Worm (Caenorhabditis elegans): Measurements from ENCODE around the gene acl-14.

Gene acl-14

ce11 chrV:9318046-9318445, 15.4 kb downstream of the acl-14 start, which contains the start of gene kvs-3 (continued):
- TF ChIP-seq ztf-6 (GFP tag; IDR thresholded peaks at IDR 0.05), result peak; percentile 51; the same call in 1 of the 2 replicates
- TF ChIP-seq ekl-4 (GFP tag; IDR thresholded peaks at IDR 0.05), result peak; percentile 67; the same call in 1 of the 2 replicates
- no peak; the same call in 1 of the 2 replicates for TF ChIP-seq lin-26 (GFP tag; IDR thresholded peaks at IDR 0.05)
- peak; percentile 83 for TF ChIP-seq Y53G8AR.9 (GFP tag; conservative IDR thresholded peaks at IDR 0.05)
- peak; percentile 6 to 43 for TF ChIP-seq let-607 (tag; optimal IDR thresholded peaks at IDR 0.05)
- TF ChIP-seq T26A5.8 (tag; optimal IDR thresholded peaks at IDR 0.05), result peak; percentile 82
- peak; percentile 73 to 77 for TF ChIP-seq rec-8 (tag; optimal IDR thresholded peaks at IDR 0.05)
- TF ChIP-seq hlh-26 (GFP tag; conservative IDR thresholded peaks at IDR 0.05), result no peak
- TF ChIP-seq lir-1 (GFP tag; conservative IDR thresholded peaks at IDR 0.05), result 0 out of 2 replicates have a peak, but pooled peaks have one; percentile 48
- peak; percentile 62 for TF ChIP-seq F23B12.7 (tag; optimal IDR thresholded peaks at IDR 0.05; ENCODE audit: insufficient read depth)
- TF ChIP-seq ets-4 (GFP tag; optimal IDR thresholded peaks at IDR 0.05), result peak; percentile 37
- no peak for TF ChIP-seq pha-4 (tag; optimal IDR thresholded peaks at IDR 0.05)
- peak; percentile 71 for TF ChIP-seq lin-54 (GFP tag; optimal IDR thresholded peaks at IDR 0.05)
- no peak for TF ChIP-seq mel-28 (tag; optimal IDR thresholded peaks at IDR 0.05; ENCODE audit: borderline replicate concordance)
- TF ChIP-seq cebp-2 (GFP tag; IDR thresholded peaks at IDR 0.05), result 0 out of 2 replicates have a peak, but pooled peaks have one; percentile 76
- TF ChIP-seq mcd-1 (GFP tag; IDR thresholded peaks at IDR 0.05), result no peak; the same call in 1 of the 2 replicates
- no peak for TF ChIP-seq akir-1 (GFP tag; optimal IDR thresholded peaks at IDR 0.05)
- TF ChIP-seq F22D6.2 (tag; optimal IDR thresholded peaks at IDR 0.05), result peak; percentile 27
- TF ChIP-seq nhr-80 (tag; optimal IDR thresholded peaks at IDR 0.05), result no peak
- TF ChIP-seq madf-3 (GFP tag; IDR thresholded peaks at IDR 0.05), result peak; percentile 78
- peak; percentile 79 for TF ChIP-seq attf-5 (GFP tag; optimal IDR thresholded peaks at IDR 0.05)
- peak; percentile 41 for TF ChIP-seq B0035.1 (tag; optimal IDR thresholded peaks at IDR 0.05)
- TF ChIP-seq Y56A3A.18 (GFP tag; IDR thresholded peaks at IDR 0.05), result no peak; the same call in 1 of the 2 replicates
- peak; percentile 69; the same call in 1 of the 2 replicates for TF ChIP-seq Y53F4B.3 (GFP tag; IDR thresholded peaks at IDR 0.05)
- TF ChIP-seq F57A8.1 (GFP tag; optimal IDR thresholded peaks at IDR 0.05), result peak; percentile 95
- TF ChIP-seq ceh-27 (GFP tag; optimal IDR thresholded peaks at IDR 0.05), result peak; percentile 77
- TF ChIP-seq Y67H2A.10 (GFP tag; conservative IDR thresholded peaks at IDR 0.05), result peak; percentile 50; the same call in 1 of the 2 replicates
- peak; percentile 84 for TF ChIP-seq rcor-1 (GFP tag; IDR thresholded peaks at IDR 0.05)
- TF ChIP-seq Y95B8A.8 (GFP tag; IDR thresholded peaks at IDR 0.05), result 0 out of 2 replicates have a peak, but pooled peaks have one; percentile 8
- TF ChIP-seq lin-40 (tag; optimal IDR thresholded peaks at IDR 0.05), result peak; percentile 65
- TF ChIP-seq F57C9.4 (tag; optimal IDR thresholded peaks at IDR 0.05), result no peak
- TF ChIP-seq sdz-38 (tag; optimal IDR thresholded peaks at IDR 0.05), result peak; percentile 10
- TF ChIP-seq zim-3 (tag; optimal IDR thresholded peaks at IDR 0.05), result no peak
- TF ChIP-seq nhr-90 (tag; optimal IDR thresholded peaks at IDR 0.05), result peak; percentile 94
- peak; percentile 95 for TF ChIP-seq B0261.1 (tag; optimal IDR thresholded peaks at IDR 0.05)
- 0 out of 2 replicates have a peak, but pooled peaks have one; percentile 39 for TF ChIP-seq hmg-20 (GFP tag; IDR thresholded peaks at IDR 0.05)
- peak; percentile 83 for TF ChIP-seq hrde-1 (tag; optimal IDR thresholded peaks at IDR 0.05; ENCODE audit: borderline replicate concordance)
- TF ChIP-seq hsf-1 (GFP tag; IDR thresholded peaks at IDR 0.05), result peak; percentile 74; the same call in 1 of the 2 replicates
- TF ChIP-seq fkh-3 (tag; optimal IDR thresholded peaks at IDR 0.05), result peak; percentile 85
- 0 out of 2 replicates have a peak, but pooled peaks have one; percentile 14 for TF ChIP-seq bed-1 (GFP tag; IDR thresholded peaks at IDR 0.05)
- TF ChIP-seq Y79H2A.3 (GFP tag; conservative IDR thresholded peaks at IDR 0.05), result peak; percentile 69; the same call in 1 of the 2 replicates
- no peak for TF ChIP-seq C17E4.6 (GFP tag; IDR thresholded peaks at IDR 0.05)
- TF ChIP-seq ama-1 (optimal IDR thresholded peaks at IDR 0.05), result no peak
- TF ChIP-seq ama-1 (GFP tag; optimal IDR thresholded peaks at IDR 0.05), result peak; percentile 67 to 68
- TF ChIP-seq ztf-22 (GFP tag; optimal IDR thresholded peaks at IDR 0.05), result no peak
- TF ChIP-seq attf-3 (GFP tag; conservative IDR thresholded peaks at IDR 0.05), result peak; percentile 40; the same call in 1 of the 2 replicates
- peak; percentile 92 for TF ChIP-seq nfyb-1 (GFP tag; IDR thresholded peaks at IDR 0.05)
